Fruit fly (Drosophila melanogaster) Kc167 (cell line): ENCODE results near the gene Cand1.

ENCODE experiments used
- Myc ChIP-seq: fragments of >200 bp; optimal IDR thresholded peaks from 2 replicates; lab custom pipeline; 2017; ENCODE audit warnings: missing external identifiers
- Sin3A ChIP-seq: fragments of >200 bp; optimal IDR thresholded peaks from 2 replicates; lab custom pipeline; 2018; ENCODE audit warnings: missing external identifiers
- h ChIP-seq: fragments of >200 bp; optimal IDR thresholded peaks from 3 replicates; lab custom pipeline; 2018; ENCODE audit warnings: missing external identifiers
- psq ChIP-seq: fragments of >200 bp; optimal IDR thresholded peaks from 2 replicates; lab custom pipeline; 2017; ENCODE audit warnings: missing external identifiers
- ttk ChIP-seq: sonication (Bioruptor generic); optimal IDR thresholded peaks from 2 replicates; lab custom pipeline; 2017; ENCODE audit warnings: missing external identifiers

DNA sequence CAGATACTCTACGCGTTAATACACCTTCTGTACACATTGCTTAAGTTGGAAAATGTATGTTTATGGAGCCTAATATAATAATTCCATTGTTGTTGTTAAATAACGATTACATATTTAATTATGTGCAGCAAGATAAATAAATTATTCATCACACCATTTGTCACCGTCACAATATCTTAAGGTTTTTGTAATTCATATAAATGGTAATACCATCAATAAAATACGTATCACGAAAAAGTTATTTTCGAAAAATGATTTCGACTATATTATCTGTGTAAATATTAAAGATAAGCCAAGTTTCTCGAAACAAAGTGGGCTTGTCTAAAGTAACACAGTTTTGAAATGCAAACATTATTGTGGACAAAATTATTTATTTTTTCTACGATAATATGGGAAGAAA lies 40.3 kb downstream of the Cand1 start, which contains the start of gene CG4995:
- no peak for TF ChIP-seq Sin3A
- TF ChIP-seq psq (lab: Kevin White, UChicago) = no peak
- TF ChIP-seq ttk (lab: Kevin White, UChicago) = no peak
- no peak for TF ChIP-seq Myc (lab: Kevin White, UChicago)
- TF ChIP-seq h (lab: Kevin White, UChicago) = no peak
